Worm (Caenorhabditis elegans) whole organism, midembryonic: ENCODE measurements around the gene copz-1.

ENCODE experiments used
- ref-1 ChIP-seq: fragments of 200-800 bp; sonication (Bioruptor generic); conservative IDR thresholded peaks from 2 replicates; pipeline ENCODE4 v1.3.6; 2022; ENCODE audit warnings: missing genetic modification reagents, missing genetic modification characterization, missing compliant biosample characterization
- ztf-29 ChIP-seq: fragments of 200-800 bp; sonication (Bioruptor generic); IDR thresholded peaks from 2 replicates; pipeline ENCODE4 v1.3.6; 2022; ENCODE audit warnings: missing genetic modification reagents, missing genetic modification characterization, missing compliant biosample characterization

- no peak for TF ChIP-seq ztf-29 (GFP tag; lab: Robert Waterston, UW)
- TF ChIP-seq ref-1 (GFP tag; lab: Robert Waterston, UW), result no peak
These were observed at the start of gene copz-1, which contains the start of gene cyn-4 for ce11 chrII:10872541-10872940.
